Worm (Caenorhabditis elegans) whole organism, young adult: Measurements from ENCODE around the gene hal-3.

Source experiments
- B0019.2 ChIP-seq: fragments of 200-800 bp; sonication (Bioruptor generic); conservative IDR thresholded peaks from 2 replicates; pipeline ENCODE4 v1.3.6; 2022; ENCODE audit warnings: missing genetic modification reagents, missing genetic modification characterization, missing compliant biosample characterization
- C06A6.2 ChIP-seq: fragments of 200-800 bp; sonication (Bioruptor generic); conservative IDR thresholded peaks from 2 replicates; pipeline ENCODE4 v1.3.6; 2022; ENCODE audit warnings: missing genetic modification characterization, missing compliant biosample characterization
- C17E4.6 ChIP-seq: fragments of 200-800 bp; sonication (Bioruptor generic); IDR thresholded peaks from 2 replicates; pipeline ENCODE4 v1.3.6; 2022; ENCODE audit warnings: missing genetic modification reagents, missing genetic modification characterization, missing compliant biosample characterization
- D2030.7 ChIP-seq: fragments of 200-800 bp; sonication (Bioruptor generic); IDR thresholded peaks from 2 replicates; pipeline ENCODE4 v1.3.6; 2022; ENCODE audit warnings: missing genetic modification reagents, missing genetic modification characterization, missing compliant biosample characterization
- F23B12.7 ChIP-seq: sonication (generic microtip); optimal IDR thresholded peaks from 2 replicates; lab custom pipeline; 2017; ENCODE audit warnings: missing genetic modification characterization, mild to moderate bottlenecking, missing compliant biosample characterization, antibody characterized with exemption, moderate library complexity; ENCODE audit not compliant: insufficient read depth
- F37B4.10 ChIP-seq: fragments of 200-800 bp; sonication (Bioruptor generic); IDR thresholded peaks from 2 replicates; pipeline ENCODE4 v1.3.6; 2022; ENCODE audit warnings: missing genetic modification characterization, missing compliant biosample characterization
- F39B2.1 ChIP-seq: fragments of 200-800 bp; sonication (Bioruptor generic); IDR thresholded peaks from 2 replicates; pipeline ENCODE4 v1.3.6; 2022; ENCODE audit warnings: missing genetic modification reagents, missing genetic modification characterization, missing compliant biosample characterization
- F57A8.1 ChIP-seq: fragments of 200-800 bp; sonication (Bioruptor generic); optimal IDR thresholded peaks from 2 replicates; lab custom pipeline; 2018; ENCODE audit warnings: mild to moderate bottlenecking, missing genetic modification characterization, moderate library complexity, missing compliant biosample characterization
- F57C9.4 ChIP-seq: sonication (generic microtip); optimal IDR thresholded peaks from 2 replicates; lab custom pipeline; 2017; ENCODE audit warnings: mild to moderate bottlenecking, missing genetic modification characterization, missing compliant biosample characterization
- T07F8.4 ChIP-seq: sonication (generic microtip); optimal IDR thresholded peaks from 2 replicates; lab custom pipeline; 2016; ENCODE audit warnings: mild to moderate bottlenecking, missing genetic modification characterization, moderate library complexity, missing compliant biosample characterization
- T26A5.8 ChIP-seq: sonication (generic microtip); optimal IDR thresholded peaks from 2 replicates; lab custom pipeline; 2016; ENCODE audit warnings: missing genetic modification characterization, missing compliant biosample characterization
- Y67H2A.10 ChIP-seq: fragments of 200-800 bp; sonication (Bioruptor generic); conservative IDR thresholded peaks from 2 replicates; pipeline ENCODE4 v1.3.6; 2022; ENCODE audit warnings: missing genetic modification reagents, missing genetic modification characterization, missing compliant biosample characterization
- Y79H2A.3 ChIP-seq: fragments of 200-800 bp; sonication (Bioruptor generic); conservative IDR thresholded peaks from 2 replicates; pipeline ENCODE4 v1.3.6; 2022; ENCODE audit warnings: missing genetic modification reagents, missing genetic modification characterization, missing compliant biosample characterization
- Y95B8A.8 ChIP-seq: fragments of 200-800 bp; sonication (Bioruptor generic); IDR thresholded peaks from 2 replicates; pipeline ENCODE4 v1.3.6; 2022; ENCODE audit warnings: missing genetic modification reagents, missing genetic modification characterization, missing compliant biosample characterization
- ZK185.1 ChIP-seq: sonication (generic microtip); optimal IDR thresholded peaks from 2 replicates; lab custom pipeline; 2016; ENCODE audit warnings: mild to moderate bottlenecking, missing genetic modification characterization, missing compliant biosample characterization; ENCODE audit not compliant: poor library complexity, severe bottlenecking
- bed-1 ChIP-seq: fragments of 200-800 bp; sonication (Bioruptor generic); IDR thresholded peaks from 2 replicates; pipeline ENCODE4 v1.3.6; 2022; ENCODE audit warnings: missing genetic modification reagents, missing genetic modification characterization, missing compliant biosample characterization
- cebp-2 ChIP-seq: fragments of 200-800 bp; sonication (Bioruptor generic); IDR thresholded peaks from 2 replicates; pipeline ENCODE4 v1.3.6; 2022; ENCODE audit warnings: missing genetic modification characterization, missing compliant biosample characterization
- dox-1 ChIP-seq: fragments of 200-800 bp; sonication (Bioruptor generic); IDR thresholded peaks from 2 replicates; pipeline ENCODE4 v1.3.6; 2022; ENCODE audit warnings: missing genetic modification reagents, missing genetic modification characterization, missing compliant biosample characterization
- dpff-1 ChIP-seq: sonication (generic microtip); optimal IDR thresholded peaks from 2 replicates; lab custom pipeline; 2017; ENCODE audit warnings: mild to moderate bottlenecking, missing genetic modification characterization, missing compliant biosample characterization
- dpl-1 ChIP-seq: fragments of 150-350 bp; optimal IDR thresholded peaks from 2 replicates; lab custom pipeline; 2014; ENCODE audit warnings: missing biosample characterization, missing genetic modification reagents, missing genetic modification characterization
- efl-1 ChIP-seq: fragments of 150-350 bp; optimal IDR thresholded peaks from 2 replicates; lab custom pipeline; 2014; ENCODE audit warnings: missing biosample characterization, missing genetic modification reagents, missing genetic modification characterization
- egl-44 ChIP-seq: fragments of 200-800 bp; sonication (Bioruptor generic); IDR thresholded peaks from 2 replicates; pipeline ENCODE4 v1.3.6; 2022; ENCODE audit warnings: missing genetic modification reagents, missing genetic modification characterization, missing compliant biosample characterization
- egrh-3 ChIP-seq: fragments of 200-800 bp; sonication (Bioruptor generic); IDR thresholded peaks from 2 replicates; pipeline ENCODE4 v1.3.6; 2022; ENCODE audit warnings: missing genetic modification reagents, missing genetic modification characterization, missing compliant biosample characterization
- ets-4 ChIP-seq: fragments of 200-800 bp; sonication (Bioruptor generic); optimal IDR thresholded peaks from 2 replicates; lab custom pipeline; 2018; ENCODE audit warnings: mild to moderate bottlenecking, missing genetic modification characterization, missing compliant biosample characterization
- fkh-3 ChIP-seq: sonication (generic microtip); optimal IDR thresholded peaks from 2 replicates; lab custom pipeline; 2016; ENCODE audit warnings: mild to moderate bottlenecking, missing genetic modification characterization, missing compliant biosample characterization
- him-1 ChIP-seq: sonication (generic microtip); optimal IDR thresholded peaks from 2 replicates; lab custom pipeline; 2016; ENCODE audit warnings: missing genotype, missing genetic modification reagents, missing genetic modification characterization, missing compliant biosample characterization
- hlh-12 ChIP-seq: sonication (generic microtip); optimal IDR thresholded peaks from 2 replicates; lab custom pipeline; 2016; ENCODE audit warnings: missing genetic modification characterization, missing compliant biosample characterization
- let-607 ChIP-seq, 2 experiments: fragments of 200-800 bp in 1 of 2; sonication (Bioruptor generic) in 1 of 2; sonication (generic microtip) in 1 of 2; optimal IDR thresholded peaks; 2 replicates each; lab custom pipeline; 2016 to 2018; ENCODE audit warnings: mild to moderate bottlenecking in 2 of 2, missing compliant biosample characterization in 2 of 2, missing genetic modification characterization in 2 of 2, moderate library complexity in 2 of 2, missing genotype in 1 of 2
- lin-35 ChIP-seq, 3 experiments: fragments of 150-350 bp in 2 of 3; sonication (generic microtip) in 1 of 3; optimal IDR thresholded peaks; 2 replicates each; lab custom pipeline; 2014 to 2018; ENCODE audit warnings: missing biosample characterization in 3 of 3, missing genetic modification characterization in 3 of 3, missing genetic modification reagents in 3 of 3
- lir-1 ChIP-seq: fragments of 200-800 bp; sonication (Bioruptor generic); conservative IDR thresholded peaks from 2 replicates; pipeline ENCODE4 v1.3.6; 2022; ENCODE audit warnings: missing genetic modification reagents, missing genetic modification characterization, missing compliant biosample characterization
- mes-4 ChIP-seq: sonication (generic microtip); optimal IDR thresholded peaks from 2 replicates; lab custom pipeline; 2016; ENCODE audit warnings: missing genotype, missing genetic modification characterization, missing compliant biosample characterization
- nfyb-1 ChIP-seq: fragments of 200-800 bp; sonication (Bioruptor generic); IDR thresholded peaks from 2 replicates; pipeline ENCODE4 v1.3.6; 2022; ENCODE audit warnings: missing genetic modification reagents, missing genetic modification characterization, missing compliant biosample characterization
- nhr-179 ChIP-seq: sonication (generic microtip); optimal IDR thresholded peaks from 2 replicates; lab custom pipeline; 2016; ENCODE audit warnings: mild to moderate bottlenecking, missing genetic modification characterization, missing compliant biosample characterization
- nhr-90 ChIP-seq: sonication (generic microtip); optimal IDR thresholded peaks from 2 replicates; lab custom pipeline; 2016; ENCODE audit warnings: missing genotype, mild to moderate bottlenecking, missing genetic modification characterization, missing compliant biosample characterization
- pbrm-1 ChIP-seq: fragments of 200-800 bp; sonication (Bioruptor generic); IDR thresholded peaks from 2 replicates; pipeline ENCODE4 v1.3.6; 2022; ENCODE audit warnings: missing genetic modification reagents, missing genetic modification characterization, missing compliant biosample characterization
- snpc-3.4 ChIP-seq: sonication (generic microtip); optimal IDR thresholded peaks from 2 replicates; lab custom pipeline; 2017; ENCODE audit warnings: missing genetic modification characterization, mild to moderate bottlenecking, missing compliant biosample characterization, antibody characterized with exemption, moderate library complexity, missing genotype, missing genetic modification reagents
- snpc-4 ChIP-seq, 5 experiments: fragments of 150-350 bp in 1 of 5; sonication (generic microtip) in 4 of 5; optimal IDR thresholded peaks; 2 replicates each; lab custom pipeline; 2014 to 2018; ENCODE audit warnings: missing genetic modification characterization in 5 of 5, missing biosample characterization in 3 of 5, antibody characterized with exemption in 2 of 5, mild to moderate bottlenecking in 2 of 5, missing compliant biosample characterization in 2 of 5, missing genotype in 2 of 5, moderate library complexity in 2 of 5, missing genetic modification reagents in 1 of 5
- sptf-2 ChIP-seq: fragments of 200-800 bp; sonication (Bioruptor generic); optimal IDR thresholded peaks from 2 replicates; lab custom pipeline; 2018; ENCODE audit warnings: mild to moderate bottlenecking, missing genetic modification characterization, missing compliant biosample characterization
- zfh-2 ChIP-seq: fragments of 200-800 bp; sonication (Bioruptor generic); conservative IDR thresholded peaks from 2 replicates; pipeline ENCODE4 v1.3.6; 2022; ENCODE audit warnings: missing genetic modification reagents, missing genetic modification characterization, missing compliant biosample characterization
- ztf-18 ChIP-seq: sonication (generic microtip); optimal IDR thresholded peaks from 2 replicates; lab custom pipeline; 2016; ENCODE audit warnings: missing genotype, mild to moderate bottlenecking, missing genetic modification characterization, missing compliant biosample characterization
- ztf-25 ChIP-seq: fragments of 200-800 bp; sonication (Bioruptor generic); IDR thresholded peaks from 2 replicates; pipeline ENCODE4 v1.3.6; 2022; ENCODE audit warnings: missing genetic modification reagents, missing genetic modification characterization, missing compliant biosample characterization
- ztf-26 ChIP-seq: sonication (generic microtip); optimal IDR thresholded peaks from 2 replicates; lab custom pipeline; 2017; ENCODE audit warnings: missing genetic modification characterization, missing compliant biosample characterization
- ztf-28 ChIP-seq: fragments of 200-800 bp; sonication (Bioruptor generic); IDR thresholded peaks from 2 replicates; pipeline ENCODE4 v1.3.6; 2022; ENCODE audit warnings: missing genetic modification reagents, missing genetic modification characterization, missing compliant biosample characterization

The hal-3 gene

DNA sequence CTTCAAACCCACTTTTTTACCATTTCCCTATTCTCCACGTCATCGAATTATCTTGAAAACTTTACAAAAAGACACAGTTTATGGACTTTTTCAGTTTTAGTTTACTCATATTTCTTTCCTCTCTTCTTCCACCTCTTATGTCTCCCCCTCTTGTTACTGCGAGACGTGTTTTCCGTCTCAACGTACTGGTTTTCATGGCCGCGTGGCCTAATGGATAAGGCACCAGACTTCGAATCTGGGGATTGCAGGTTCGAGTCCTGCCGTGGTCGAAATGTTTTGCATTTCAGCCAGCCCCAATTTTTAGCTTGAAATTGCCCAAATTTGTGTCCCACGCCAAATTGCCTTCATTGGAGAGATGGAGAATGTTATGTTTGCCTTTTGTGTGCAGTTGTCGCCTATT is 50.9 kb downstream of the hal-3 start (continued):
- TF ChIP-seq let-607 (tag; optimal IDR thresholded peaks at IDR 0.05; lab: Kevin White, UChicago) (peak in 1 of 2 experiments; percentile 48), nhr-90 (tag; lab: Kevin White, UChicago) (peak; percentile 90), sptf-2 (GFP tag; lab: Kevin White, UChicago) (peak; percentile 12), snpc-3.4 (peak; percentile 88), D2030.7 (GFP tag; lab: Robert Waterston, UW) (peak; percentile 67), ztf-28 (GFP tag; lab: Robert Waterston, UW) (0 out of 2 replicates have a peak, but pooled peaks have one; percentile 58), lin-35 (GFP tag; optimal IDR thresholded peaks at IDR 0.05; lab: Kevin White, UChicago) (peak in 1 of 3 experiments; percentile 3), ztf-25 (GFP tag; lab: Robert Waterston, UW) (peak; percentile 97), efl-1 (no peak), B0019.2 (GFP tag; lab: Robert Waterston, UW) (no peak), ztf-26 (tag; lab: Kevin White, UChicago) (no peak), bed-1 (GFP tag; lab: Robert Waterston, UW) (0 out of 2 replicates have a peak, but pooled peaks have one; percentile 57), T26A5.8 (tag; lab: Kevin White, UChicago) (peak; percentile 62), zfh-2 (GFP tag; lab: Robert Waterston, UW) (no peak), egrh-3 (peak; percentile 29; the same call in 1 of the 2 replicates), lir-1 (GFP tag; lab: Robert Waterston, UW) (no peak), dpff-1 (tag; lab: Kevin White, UChicago) (no peak), him-1 (tag; lab: Kevin White, UChicago) (peak; percentile 98), F57A8.1 (GFP tag; lab: Kevin White, UChicago) (peak; percentile 90), snpc-4 (GFP tag; optimal IDR thresholded peaks at IDR 0.05; lab: Kevin White, UChicago) (peak; percentile 63), snpc-4 (tag; optimal IDR thresholded peaks at IDR 0.05; lab: Kevin White, UChicago) (peak in 3 of 4 experiments; percentile 44 to 74 (median 65)), ZK185.1 (peak; percentile 56), ets-4 (no peak), T07F8.4 (tag; lab: Kevin White, UChicago) (peak; percentile 53), mes-4 (tag; lab: Kevin White, UChicago) (peak; percentile 58), Y79H2A.3 (GFP tag; lab: Robert Waterston, UW) (0 out of 2 replicates have a peak, but pooled peaks have one; percentile 51), Y95B8A.8 (no peak; the same call in 1 of the 2 replicates), dox-1 (GFP tag; lab: Robert Waterston, UW) (peak; percentile 83), F39B2.1 (GFP tag; lab: Robert Waterston, UW) (no peak), egl-44 (GFP tag; lab: Robert Waterston, UW) (peak; percentile 79), fkh-3 (peak; percentile 7), C06A6.2 (GFP tag; lab: Robert Waterston, UW) (0 out of 2 replicates have a peak, but pooled peaks have one; percentile 17), F57C9.4 (tag; lab: Kevin White, UChicago) (no peak), C17E4.6 (GFP tag; lab: Robert Waterston, UW) (peak; percentile 49; the same call in 1 of the 2 replicates), dpl-1 (GFP tag; lab: Kevin White, UChicago) (peak; percentile 0), nhr-179 (tag; lab: Kevin White, UChicago) (no peak), Y67H2A.10 (GFP tag; lab: Robert Waterston, UW) (peak; percentile 46; the same call in 1 of the 2 replicates), pbrm-1 (GFP tag; lab: Robert Waterston, UW) (peak; percentile 77), cebp-2 (peak; percentile 69; the same call in 1 of the 2 replicates), nfyb-1 (GFP tag; lab: Robert Waterston, UW) (peak; percentile 87), ztf-18 (tag; lab: Kevin White, UChicago) (peak; percentile 72), F23B12.7 (tag; lab: Kevin White, UChicago) (peak; percentile 84), F37B4.10 (GFP tag; lab: Robert Waterston, UW) (0 out of 2 replicates have a peak, but pooled peaks have one; percentile 35), hlh-12 (no peak)
- TF ChIP-seq, all 124 proteins: peak for 80
